Worm (Caenorhabditis elegans) whole organism, L4 larva: ENCODE results near the gene srbc-60.

ENCODE experiments used
- D1046.2 ChIP-seq: fragments of 200-800 bp; sonication (Bioruptor generic); IDR thresholded peaks from 2 replicates; pipeline ENCODE4 v1.3.6; 2022; ENCODE audit warnings: missing genetic modification characterization, missing compliant biosample characterization
- F10B5.3 ChIP-seq: sonication (generic microtip); optimal IDR thresholded peaks from 2 replicates; lab custom pipeline; 2016; ENCODE audit warnings: mild to moderate bottlenecking, missing genetic modification characterization, missing compliant biosample characterization
- F26F4.8 ChIP-seq: fragments of 200-800 bp; sonication (Bioruptor generic); conservative IDR thresholded peaks from 2 replicates; pipeline ENCODE4 v1.3.6; 2022; ENCODE audit warnings: missing genetic modification characterization, missing compliant biosample characterization
- F44E2.7 ChIP-seq: fragments of 200-800 bp; sonication (Bioruptor generic); IDR thresholded peaks from 2 replicates; pipeline ENCODE4 v2.1.2; 2022; ENCODE audit warnings: missing genetic modification characterization, missing compliant biosample characterization
- F49E8.2 ChIP-seq: sonication (generic microtip); optimal IDR thresholded peaks from 2 replicates; lab custom pipeline; 2016; ENCODE audit warnings: missing compliant biosample characterization, mild to moderate bottlenecking, missing genetic modification characterization, borderline replicate concordance
- R02D3.7 ChIP-seq: fragments of 150-350 bp; sonication (generic microtip); optimal IDR thresholded peaks from 3 replicates; lab custom pipeline; 2014; ENCODE audit warnings: missing biosample characterization, missing genetic modification characterization
- T26A8.4 ChIP-seq: fragments of 200-800 bp; sonication (Bioruptor generic); IDR thresholded peaks from 2 replicates; pipeline ENCODE4 v1.3.6; 2022; ENCODE audit warnings: missing genetic modification characterization, missing compliant biosample characterization
- Y48G9A.11 ChIP-seq: fragments of 200-800 bp; sonication (Bioruptor generic); IDR thresholded peaks from 2 replicates; pipeline ENCODE4 v1.3.6; 2022; ENCODE audit warnings: missing genetic modification reagents, missing genetic modification characterization, missing compliant biosample characterization
- Y5F2A.4 ChIP-seq: fragments of 200-800 bp; sonication (Bioruptor generic); optimal IDR thresholded peaks from 2 replicates; lab custom pipeline; 2018; ENCODE audit warnings: mild to moderate bottlenecking, missing genetic modification characterization, missing compliant biosample characterization
- aha-1 ChIP-seq: fragments of 150-350 bp; peaks from one replicate; lab custom pipeline; 2014; ENCODE audit warnings: missing biosample characterization, missing genetic modification characterization
- aly-2 ChIP-seq: sonication (generic microtip); optimal IDR thresholded peaks from 2 replicates; lab custom pipeline; 2018; ENCODE audit warnings: missing biosample characterization, missing genetic modification characterization
- arid-1 ChIP-seq: fragments of 200-800 bp; sonication (Bioruptor generic); conservative IDR thresholded peaks from 2 replicates; pipeline ENCODE4 v1.3.6; 2022; ENCODE audit warnings: missing genetic modification reagents, missing genetic modification characterization, missing compliant biosample characterization
- ceh-20 ChIP-seq: fragments of 200-800 bp; sonication (Bioruptor generic); IDR thresholded peaks from 2 replicates; pipeline ENCODE4 v1.3.6; 2022; ENCODE audit warnings: missing genetic modification reagents, missing genetic modification characterization, missing compliant biosample characterization
- ceh-32 ChIP-seq: sonication (generic microtip); optimal IDR thresholded peaks from 2 replicates; lab custom pipeline; 2016; ENCODE audit warnings: mild to moderate bottlenecking, missing genetic modification characterization, missing compliant biosample characterization; ENCODE audit not compliant: poor library complexity
- ceh-44 ChIP-seq: fragments of 200-800 bp; sonication (Bioruptor generic); IDR thresholded peaks from 2 replicates; pipeline ENCODE4 v1.3.6; 2022; ENCODE audit warnings: missing genetic modification reagents, missing genetic modification characterization, missing compliant biosample characterization
- ceh-82 ChIP-seq: sonication (generic microtip); optimal IDR thresholded peaks from 2 replicates; lab custom pipeline; 2017; ENCODE audit warnings: missing biosample characterization, missing genetic modification characterization
- ces-1 ChIP-seq: fragments of 150-350 bp; sonication (generic microtip); optimal IDR thresholded peaks from 4 replicates; lab custom pipeline; 2014; ENCODE audit warnings: missing biosample characterization, missing genetic modification reagents, missing genetic modification characterization
- daf-12 ChIP-seq: fragments of 150-350 bp; optimal IDR thresholded peaks from 2 replicates; lab custom pipeline; 2014; ENCODE audit warnings: missing biosample characterization, missing genetic modification reagents, missing genetic modification characterization
- daf-8 ChIP-seq: fragments of 200-800 bp; sonication (Bioruptor generic); IDR thresholded peaks from 2 replicates; pipeline ENCODE4 v1.3.6; 2022; ENCODE audit warnings: missing genetic modification characterization, missing compliant biosample characterization
- dmd-8 ChIP-seq: fragments of 200-800 bp; sonication (Bioruptor generic); IDR thresholded peaks from 2 replicates; pipeline ENCODE4 v1.3.6; 2022; ENCODE audit warnings: missing genetic modification characterization, missing compliant biosample characterization
- dmd-9 ChIP-seq: fragments of 200-800 bp; sonication (Bioruptor generic); IDR thresholded peaks from 2 replicates; pipeline ENCODE4 v1.3.6; 2022; ENCODE audit warnings: missing genetic modification reagents, missing genetic modification characterization, missing compliant biosample characterization
- egl-27 ChIP-seq: sonication (generic microtip); optimal IDR thresholded peaks from 3 replicates; lab custom pipeline; 2017; ENCODE audit warnings: missing biosample characterization, missing genetic modification reagents, missing genetic modification characterization
- gei-8 ChIP-seq: fragments of 200-800 bp; sonication (Bioruptor generic); optimal IDR thresholded peaks from 2 replicates; lab custom pipeline; 2018; ENCODE audit warnings: mild to moderate bottlenecking, missing genetic modification characterization, missing compliant biosample characterization
- hlh-30 ChIP-seq: sonication (generic microtip); optimal IDR thresholded peaks from 2 replicates; lab custom pipeline; 2017; ENCODE audit warnings: antibody characterized with exemption, mild to moderate bottlenecking, missing genetic modification characterization, missing compliant biosample characterization; ENCODE audit not compliant: insufficient read depth
- jun-1 ChIP-seq: fragments of 150-350 bp; optimal IDR thresholded peaks from 2 replicates; lab custom pipeline; 2014; ENCODE audit warnings: missing biosample characterization, missing genetic modification reagents, missing genetic modification characterization
- lir-3 ChIP-seq: sonication (generic microtip); optimal IDR thresholded peaks from 2 replicates; lab custom pipeline; 2016; ENCODE audit warnings: mild to moderate bottlenecking, missing genetic modification characterization, missing compliant biosample characterization
- mdt-29 ChIP-seq: fragments of 200-800 bp; sonication (Bioruptor generic); IDR thresholded peaks from 2 replicates; pipeline ENCODE4 v1.3.6; 2022; ENCODE audit warnings: missing genetic modification reagents, missing genetic modification characterization, missing compliant biosample characterization
- mep-1 ChIP-seq: fragments of 150-350 bp; sonication (generic microtip); optimal IDR thresholded peaks from 3 replicates; lab custom pipeline; 2014; ENCODE audit warnings: missing biosample characterization, missing genetic modification characterization
- mes-2 ChIP-seq: sonication (generic microtip); optimal IDR thresholded peaks from 2 replicates; lab custom pipeline; 2016; ENCODE audit warnings: missing genotype, mild to moderate bottlenecking, missing genetic modification characterization, missing compliant biosample characterization; ENCODE audit not compliant: poor library complexity, severe bottlenecking
- nhr-10 ChIP-seq: fragments of 150-350 bp; optimal IDR thresholded peaks from 2 replicates; lab custom pipeline; 2014; ENCODE audit warnings: missing biosample characterization, missing genetic modification characterization
- nhr-102 ChIP-seq: sonication (generic microtip); optimal IDR thresholded peaks from 2 replicates; lab custom pipeline; 2016; ENCODE audit warnings: mild to moderate bottlenecking, missing genetic modification characterization, moderate library complexity, missing compliant biosample characterization
- nhr-111 ChIP-seq: fragments of 200-800 bp; sonication (Bioruptor generic); optimal IDR thresholded peaks from 2 replicates; lab custom pipeline; 2018; ENCODE audit warnings: mild to moderate bottlenecking, missing genetic modification characterization, missing compliant biosample characterization
- nhr-237 ChIP-seq: sonication (generic microtip); optimal IDR thresholded peaks from 2 replicates; lab custom pipeline; 2017; ENCODE audit warnings: missing biosample characterization, missing genetic modification characterization
- nhr-25 ChIP-seq: sonication (generic microtip); optimal IDR thresholded peaks from 2 replicates; lab custom pipeline; 2017; ENCODE audit warnings: missing genetic modification characterization, mild to moderate bottlenecking, missing compliant biosample characterization, antibody characterized with exemption, moderate library complexity, borderline replicate concordance; ENCODE audit not compliant: insufficient read depth
- nhr-28 ChIP-seq: fragments of 150-350 bp; optimal IDR thresholded peaks from 2 replicates; lab custom pipeline; 2014; ENCODE audit warnings: missing biosample characterization, missing genetic modification characterization
- nhr-41 ChIP-seq: fragments of 200-800 bp; sonication (Bioruptor generic); IDR thresholded peaks from 2 replicates; pipeline ENCODE4 v1.3.6; 2022; ENCODE audit warnings: missing genetic modification reagents, missing genetic modification characterization, missing compliant biosample characterization
- nhr-42 ChIP-seq: fragments of 200-800 bp; sonication (Bioruptor generic); IDR thresholded peaks from 2 replicates; pipeline ENCODE4 v1.3.6; 2022; ENCODE audit warnings: missing genetic modification characterization, missing compliant biosample characterization
- nhr-6 ChIP-seq: fragments of 150-350 bp; optimal IDR thresholded peaks from 2 replicates; lab custom pipeline; 2014; ENCODE audit warnings: missing biosample characterization, missing genetic modification characterization
- php-3 ChIP-seq: fragments of 200-800 bp; sonication (Bioruptor generic); IDR thresholded peaks from 2 replicates; pipeline ENCODE4 v1.3.6; 2022; ENCODE audit warnings: missing genetic modification reagents, missing genetic modification characterization, missing compliant biosample characterization
- pqm-1 ChIP-seq: sonication (generic microtip); optimal IDR thresholded peaks from 2 replicates; lab custom pipeline; 2017; ENCODE audit warnings: missing biosample characterization, missing genetic modification characterization
- saeg-2 ChIP-seq: fragments of 200-800 bp; sonication (Bioruptor generic); IDR thresholded peaks from 2 replicates; pipeline ENCODE4 v1.3.6; 2022; ENCODE audit warnings: missing genetic modification reagents, missing genetic modification characterization, missing compliant biosample characterization
- sdz-12 ChIP-seq: fragments of 200-800 bp; sonication (Bioruptor generic); optimal IDR thresholded peaks from 2 replicates; lab custom pipeline; 2018; ENCODE audit warnings: mild to moderate bottlenecking, missing genetic modification characterization, missing compliant biosample characterization
- set-16 ChIP-seq: fragments of 200-800 bp; sonication (Bioruptor generic); IDR thresholded peaks from 2 replicates; pipeline ENCODE4 v1.3.6; 2022; ENCODE audit warnings: missing genetic modification reagents, missing genetic modification characterization, missing compliant biosample characterization
- skn-1 ChIP-seq: fragments of 150-350 bp; optimal IDR thresholded peaks from 2 replicates; lab custom pipeline; 2014; ENCODE audit warnings: missing biosample characterization, missing genetic modification characterization
- snpc-1.2 ChIP-seq: fragments of 200-800 bp; sonication (Bioruptor generic); IDR thresholded peaks from 2 replicates; pipeline ENCODE4 v1.3.6; 2022; ENCODE audit warnings: missing genetic modification reagents, missing genetic modification characterization, missing compliant biosample characterization
- spr-1 ChIP-seq: sonication (generic microtip); optimal IDR thresholded peaks from 2 replicates; lab custom pipeline; 2016; ENCODE audit warnings: mild to moderate bottlenecking, missing genetic modification characterization, missing compliant biosample characterization
- tag-97 ChIP-seq: fragments of 200-800 bp; sonication (Bioruptor generic); IDR thresholded peaks from 2 replicates; pipeline ENCODE4 v1.3.6; 2022; ENCODE audit warnings: missing genetic modification characterization, missing compliant biosample characterization
- unc-39 ChIP-seq: sonication (generic microtip); optimal IDR thresholded peaks from 2 replicates; lab custom pipeline; 2017; ENCODE audit warnings: missing biosample characterization, missing genetic modification characterization
- zag-1 ChIP-seq: fragments of 150-350 bp; optimal IDR thresholded peaks from 2 replicates; lab custom pipeline; 2014; ENCODE audit warnings: missing biosample characterization, missing genetic modification characterization
- zfp-3 ChIP-seq: fragments of 200-800 bp; sonication (Bioruptor generic); conservative IDR thresholded peaks from 2 replicates; pipeline ENCODE4 v1.3.6; 2022; ENCODE audit warnings: missing genetic modification reagents, missing genetic modification characterization, missing compliant biosample characterization
- zip-11 ChIP-seq: fragments of 200-800 bp; sonication (Bioruptor generic); IDR thresholded peaks from 2 replicates; pipeline ENCODE4 v1.3.6; 2022; ENCODE audit warnings: missing genetic modification characterization, missing compliant biosample characterization
- ztf-7 ChIP-seq: fragments of 150-350 bp; optimal IDR thresholded peaks from 2 replicates; lab custom pipeline; 2014; ENCODE audit warnings: missing biosample characterization, missing genetic modification characterization

Gene srbc-60

ce11 chrV:774875-775359 lies 5.2 kb upstream of the srbc-60 start, which contains the start of gene srbc-58 (continued):
- no peak for TF ChIP-seq nhr-102 (tag; lab: Kevin White, UChicago)
- TF ChIP-seq daf-8 (GFP tag; lab: Robert Waterston, UW): no peak
- no peak for TF ChIP-seq saeg-2 (GFP tag; lab: Robert Waterston, UW)
- TF ChIP-seq sdz-12 (GFP tag; lab: Kevin White, UChicago): no peak
- no peak for TF ChIP-seq nhr-237
- TF ChIP-seq skn-1: no peak
- peak; percentile 86 for TF ChIP-seq F49E8.2 (tag; lab: Kevin White, UChicago)
- no peak for TF ChIP-seq Y48G9A.11 (GFP tag; lab: Robert Waterston, UW)
- 0 out of 2 replicates have a peak, but pooled peaks have one; percentile 35 for TF ChIP-seq snpc-1.2
- peak; percentile 60 for TF ChIP-seq R02D3.7 (tag; lab: Kevin White, UChicago)
- peak; percentile 68 for TF ChIP-seq aha-1 (tag; lab: Kevin White, UChicago)
- no peak for TF ChIP-seq daf-12
- TF ChIP-seq F10B5.3 (tag; lab: Kevin White, UChicago): no peak
- TF ChIP-seq spr-1 (tag; lab: Kevin White, UChicago): no peak
- no peak for TF ChIP-seq dmd-8 (GFP tag; lab: Robert Waterston, UW)
- 0 out of 2 replicates have a peak, but pooled peaks have one; percentile 63 for TF ChIP-seq T26A8.4 (GFP tag; lab: Robert Waterston, UW)
- TF ChIP-seq nhr-25 (tag; lab: Kevin White, UChicago): no peak
- no peak for TF ChIP-seq F44E2.7 (GFP tag; lab: Robert Waterston, UW)
- no peak for TF ChIP-seq dmd-9 (GFP tag; lab: Robert Waterston, UW)
- no peak for TF ChIP-seq php-3
- TF ChIP-seq arid-1: peak; percentile 70
- no peak for TF ChIP-seq aly-2 (tag; lab: Kevin White, UChicago)
- TF ChIP-seq F26F4.8 (GFP tag; lab: Robert Waterston, UW): no peak
- TF ChIP-seq D1046.2 (GFP tag; lab: Robert Waterston, UW): no peak
- no peak for TF ChIP-seq mes-2
- no peak for TF ChIP-seq zip-11 (GFP tag; lab: Robert Waterston, UW)
- no peak for TF ChIP-seq mep-1
- TF ChIP-seq jun-1 (tag; lab: Kevin White, UChicago): no peak
- TF ChIP-seq mdt-29 (GFP tag; lab: Robert Waterston, UW): no peak
- TF ChIP-seq nhr-42: 0 out of 2 replicates have a peak, but pooled peaks have one; percentile 38
- TF ChIP-seq egl-27 (tag; lab: Kevin White, UChicago): no peak
- TF ChIP-seq ces-1: no peak
- no peak for TF ChIP-seq Y5F2A.4
- no peak for TF ChIP-seq set-16
- no peak for TF ChIP-seq nhr-41 (GFP tag; lab: Robert Waterston, UW)
- no peak for TF ChIP-seq lir-3 (tag; lab: Kevin White, UChicago)
- TF ChIP-seq ceh-44: no peak
- no peak for TF ChIP-seq ztf-7 (tag; lab: Kevin White, UChicago)
- no peak for TF ChIP-seq ceh-82 (tag; lab: Kevin White, UChicago)
- no peak for TF ChIP-seq nhr-28 (tag; lab: Kevin White, UChicago)
- no peak for TF ChIP-seq gei-8
- no peak for TF ChIP-seq nhr-111
- TF ChIP-seq nhr-6: no peak
- TF ChIP-seq zfp-3 (GFP tag; lab: Robert Waterston, UW): no peak
- no peak for TF ChIP-seq unc-39 (tag; lab: Kevin White, UChicago)
- no peak for TF ChIP-seq ceh-20
- TF ChIP-seq pqm-1: no peak
- no peak for TF ChIP-seq zag-1 (tag; lab: Kevin White, UChicago)
- no peak for TF ChIP-seq nhr-10
- TF ChIP-seq tag-97 (GFP tag; lab: Robert Waterston, UW): no peak
- TF ChIP-seq ceh-32: no peak
- TF ChIP-seq hlh-30 (tag; lab: Kevin White, UChicago): no peak
